Worm (Caenorhabditis elegans): ENCODE measurements around the gene C55B6.5.

Gene C55B6.5

ce11 chrX:7217704-7218479, 12.8 kb upstream of the C55B6.5 start, which contains the start of gene syd-9:
TSS of gene syd-9 (plus strand) at chrX:7218097.
- TF ChIP-seq ctbp-1 (GFP tag; IDR thresholded peaks at IDR 0.05) (0 out of 2 replicates have a peak, but pooled peaks have one; percentile 23), rbr-2 (tag; optimal IDR thresholded peaks at IDR 0.05) (peak; percentile 5), set-16 (GFP tag; IDR thresholded peaks at IDR 0.05) (peak; percentile 95), hlh-30 (tag; optimal IDR thresholded peaks at IDR 0.05; ENCODE audit: insufficient read depth) (peak; percentile 19), nhr-77 (tag; optimal IDR thresholded peaks at IDR 0.05) (no peak), egl-43 (GFP tag; IDR thresholded peaks at IDR 0.05) (peak; percentile 45; the same call in 1 of the 2 replicates), sdz-12 (GFP tag; optimal IDR thresholded peaks at IDR 0.05) (no peak), F37D6.2 (tag; optimal IDR thresholded peaks at IDR 0.05) (peak; percentile 29), nhr-28 (tag; optimal IDR thresholded peaks at IDR 0.05) (no peak), aha-1 (tag) (peak; percentile 92), zip-2 (tag; optimal IDR thresholded peaks at IDR 0.05) (no peak), lim-7 (GFP tag; IDR thresholded peaks at IDR 0.05) (0 out of 2 replicates have a peak, but pooled peaks have one; percentile 21)

- no peak for TF ChIP-seq Y5F2A.4 (GFP tag; optimal IDR thresholded peaks at IDR 0.05)
- no peak for TF ChIP-seq attf-4 (tag; optimal IDR thresholded peaks at IDR 0.05)
- TF ChIP-seq spr-3 (GFP tag; optimal IDR thresholded peaks at IDR 0.05), result no peak
- TF ChIP-seq fos-1 (tag; optimal IDR thresholded peaks at IDR 0.05), result no peak
- TF ChIP-seq Y48G9A.11 (GFP tag; IDR thresholded peaks at IDR 0.05), result no peak
- TF ChIP-seq skn-1 (tag; optimal IDR thresholded peaks at IDR 0.05), result no peak
- no peak for TF ChIP-seq rbr-2 (tag; optimal IDR thresholded peaks at IDR 0.05)
- TF ChIP-seq mes-2 (tag; optimal IDR thresholded peaks at IDR 0.05; ENCODE audit: poor library complexity, severe bottlenecking), result no peak
- TF ChIP-seq unc-130 (GFP tag; optimal IDR thresholded peaks at IDR 0.05), result no peak
- TF ChIP-seq dpl-1 (GFP tag; optimal IDR thresholded peaks at IDR 0.05), result no peak
- TF ChIP-seq nhr-6 (tag; optimal IDR thresholded peaks at IDR 0.05), result no peak
- no peak for TF ChIP-seq daf-19 (GFP tag; conservative IDR thresholded peaks at IDR 0.05)
- TF ChIP-seq arid-1 (GFP tag; conservative IDR thresholded peaks at IDR 0.05), result no peak
- no peak for TF ChIP-seq dve-1 (tag; optimal IDR thresholded peaks at IDR 0.05; ENCODE audit: insufficient read depth)
- TF ChIP-seq daf-16 (GFP tag; optimal IDR thresholded peaks at IDR 0.05), result no peak
- TF ChIP-seq daf-16 (tag; optimal IDR thresholded peaks at IDR 0.05), result no peak
- no peak for TF ChIP-seq Y105C5A.15 (GFP tag; IDR thresholded peaks at IDR 0.05)
- TF ChIP-seq ZK546.5 (tag; optimal IDR thresholded peaks at IDR 0.05), result no peak
- TF ChIP-seq Y75B8A.6 (GFP tag; IDR thresholded peaks at IDR 0.05), result no peak
These were observed 6.3 kb upstream of the C55B6.5 start, which contains the start of gene spp-22 for ce11 chrX:7211405-7211804. TSS of gene spp-22 (plus strand) at chrX:7211705.

- no peak for TF ChIP-seq saeg-2 (GFP tag; IDR thresholded peaks at IDR 0.05)
- no peak for TF ChIP-seq spr-3 (GFP tag; optimal IDR thresholded peaks at IDR 0.05)
- no peak for TF ChIP-seq tag-97 (GFP tag; IDR thresholded peaks at IDR 0.05)
- no peak for TF ChIP-seq ztf-7 (tag; optimal IDR thresholded peaks at IDR 0.05)
- peak; percentile 44 for TF ChIP-seq hlh-11 (tag; optimal IDR thresholded peaks at IDR 0.05)
- TF ChIP-seq mxl-3 (GFP tag; optimal IDR thresholded peaks at IDR 0.05), result peak; percentile 32
- no peak for TF ChIP-seq daf-8 (GFP tag; IDR thresholded peaks at IDR 0.05)
- TF ChIP-seq hlh-30 (tag; optimal IDR thresholded peaks at IDR 0.05; ENCODE audit: insufficient read depth), result peak; percentile 15
- TF ChIP-seq tra-1 (GFP tag; IDR thresholded peaks at IDR 0.05), result no peak
- no peak for TF ChIP-seq zip-2 (tag; optimal IDR thresholded peaks at IDR 0.05)
- no peak for TF ChIP-seq ama-1 (optimal IDR thresholded peaks at IDR 0.05)
- TF ChIP-seq Y105C5A.15 (GFP tag; IDR thresholded peaks at IDR 0.05), result no peak
- peak; percentile 6 for TF ChIP-seq nhr-11 (tag; optimal IDR thresholded peaks at IDR 0.05)
- TF ChIP-seq nhr-41 (GFP tag; IDR thresholded peaks at IDR 0.05), result no peak
- TF ChIP-seq lin-29 (GFP tag; IDR thresholded peaks at IDR 0.05), result no peak
- TF ChIP-seq nhr-10 (tag; optimal IDR thresholded peaks at IDR 0.05), result no peak
- no peak for TF ChIP-seq nhr-48 (tag; optimal IDR thresholded peaks at IDR 0.05)
- TF ChIP-seq ceh-82 (tag; optimal IDR thresholded peaks at IDR 0.05), result no peak
- TF ChIP-seq zip-11 (GFP tag; IDR thresholded peaks at IDR 0.05), result no peak
- TF ChIP-seq dpl-1 (GFP tag; optimal IDR thresholded peaks at IDR 0.05), result no peak
- TF ChIP-seq ceh-32 (tag; optimal IDR thresholded peaks at IDR 0.05; ENCODE audit: poor library complexity), result no peak
- TF ChIP-seq lin-1 (GFP tag; IDR thresholded peaks at IDR 0.05), result no peak
- no peak for TF ChIP-seq mdt-29 (GFP tag; IDR thresholded peaks at IDR 0.05)
These were observed 5.5 kb upstream of the C55B6.5 start for ce11 chrX:7210467-7211107.
